Worm (Caenorhabditis elegans) whole organism, young adult: ENCODE data around the gene dlc-1.

Source experiments
- snpc-4 ChIP-seq, 5 experiments: fragments of 150-350 bp in 1 of 5; sonication (generic microtip) in 4 of 5; optimal IDR thresholded peaks; 2 replicates each; lab custom pipeline; 2014 to 2018; ENCODE audit warnings: missing genetic modification characterization in 5 of 5, missing biosample characterization in 3 of 5, antibody characterized with exemption in 2 of 5, mild to moderate bottlenecking in 2 of 5, missing compliant biosample characterization in 2 of 5, missing genotype in 2 of 5, moderate library complexity in 2 of 5, missing genetic modification reagents in 1 of 5
- unc-62 ChIP-seq: fragments of 150-350 bp; optimal IDR thresholded peaks from 2 replicates; lab custom pipeline; 2014; ENCODE audit warnings: missing biosample characterization, missing genetic modification reagents, missing genetic modification characterization

ce11 chrIII:6498176-6498575 lies 34.6 kb upstream of the dlc-1 start, which contains the start of gene sdz-15:
- TF ChIP-seq snpc-4 (GFP tag; optimal IDR thresholded peaks at IDR 0.05; lab: Kevin White, UChicago) (no peak), snpc-4 (tag; optimal IDR thresholded peaks at IDR 0.05; lab: Kevin White, UChicago) (no peak), unc-62 (GFP tag; lab: Kevin White, UChicago) (no peak)
